Worm (Caenorhabditis elegans): Measurements from ENCODE around the gene F08F8.7.
A peak's percentile ranks its signal among the peaks of the same experiment; 100 is the strongest.

Gene F08F8.7

ce11 chrIII:7359037-7359548 lies 12.1 kb upstream of the F08F8.7 start, which contains the start of the genes eco-1 and hmgr-1 (continued):
- TF ChIP-seq C04F5.9 (tag; optimal IDR thresholded peaks at IDR 0.05) (no peak), elt-2 (tag; optimal IDR thresholded peaks at IDR 0.05) (no peak), lin-13 (GFP tag; optimal IDR thresholded peaks at IDR 0.05) (peak; percentile 29), irx-1 (tag; optimal IDR thresholded peaks at IDR 0.05) (no peak)

- no peak for TF ChIP-seq hlh-17 (GFP tag; optimal IDR thresholded peaks at IDR 0.05; ENCODE audit: borderline replicate concordance)
- peak; percentile 17 for TF ChIP-seq snu-23 (GFP tag; optimal IDR thresholded peaks at IDR 0.05)
- peak in 1 of 6 experiments; percentile 20 for TF ChIP-seq elt-3 (tag; optimal IDR thresholded peaks at IDR 0.05)
- TF ChIP-seq swsn-7 (tag; optimal IDR thresholded peaks at IDR 0.05), result no peak
- TF ChIP-seq ztf-4 (tag; optimal IDR thresholded peaks at IDR 0.05), result no peak
- no peak for TF ChIP-seq efl-1 (optimal IDR thresholded peaks at IDR 0.05)
- TF ChIP-seq efl-1 (GFP tag; optimal IDR thresholded peaks at IDR 0.05 in 1 of 2), result no peak
- TF ChIP-seq fkh-8 (tag; optimal IDR thresholded peaks at IDR 0.05), result no peak
- TF ChIP-seq lin-39 (tag; optimal IDR thresholded peaks at IDR 0.05), result no peak
- TF ChIP-seq pqm-1 (tag; optimal IDR thresholded peaks at IDR 0.05), result no peak
- TF ChIP-seq lin-14 (GFP tag; optimal IDR thresholded peaks at IDR 0.05), result peak; percentile 56
- TF ChIP-seq xbp-1 (tag; optimal IDR thresholded peaks at IDR 0.05), result no peak
- TF ChIP-seq aly-2 (tag; optimal IDR thresholded peaks at IDR 0.05), result no peak
- TF ChIP-seq nhr-20 (tag; optimal IDR thresholded peaks at IDR 0.05), result peak; percentile 58
- TF ChIP-seq nhr-47 (tag; optimal IDR thresholded peaks at IDR 0.05), result no peak
These were observed 11.7 kb upstream of the F08F8.7 start for ce11 chrIII:7358627-7359026.

- TF ChIP-seq ceh-88 (GFP tag; IDR thresholded peaks at IDR 0.05) (no peak), tbx-2 (tag; optimal IDR thresholded peaks at IDR 0.05) (peak; percentile 9), nhr-90 (tag; optimal IDR thresholded peaks at IDR 0.05; ENCODE audit: poor library complexity) (no peak), nhr-19 (GFP tag; conservative IDR thresholded peaks at IDR 0.05) (no peak), unc-86 (tag; optimal IDR thresholded peaks at IDR 0.05) (peak; percentile 92), lin-15B (tag; optimal IDR thresholded peaks at IDR 0.05) (no peak), nhr-47 (tag; optimal IDR thresholded peaks at IDR 0.05) (peak; percentile 35), rnt-1 (tag; optimal IDR thresholded peaks at IDR 0.05) (peak; percentile 23), dpl-1 (GFP tag; optimal IDR thresholded peaks at IDR 0.05) (peak; percentile 33 to 65 (median 47)), lin-14 (GFP tag; optimal IDR thresholded peaks at IDR 0.05) (peak; percentile 52), ceh-8 (GFP tag; optimal IDR thresholded peaks at IDR 0.05) (no peak), F16B12.6 (tag; optimal IDR thresholded peaks at IDR 0.05) (peak; percentile 92), mep-1 (tag; optimal IDR thresholded peaks at IDR 0.05) (peak; percentile 82), ceh-82 (tag; optimal IDR thresholded peaks at IDR 0.05) (peak in 1 of 3 experiments; percentile 18), efl-1 (optimal IDR thresholded peaks at IDR 0.05) (peak; percentile 52 to 64), efl-1 (GFP tag; optimal IDR thresholded peaks at IDR 0.05 in 1 of 2) (peak; percentile 63 to 96), unc-130 (tag; optimal IDR thresholded peaks at IDR 0.05) (peak; percentile 33), mef-2 (tag; optimal IDR thresholded peaks at IDR 0.05) (no peak), C16A3.4 (tag; optimal IDR thresholded peaks at IDR 0.05) (peak; percentile 24), lsy-2 (tag; optimal IDR thresholded peaks at IDR 0.05) (peak; percentile 63 to 64), elt-3 (tag; optimal IDR thresholded peaks at IDR 0.05) (peak in 1 of 6 experiments; percentile 1), nhr-20 (tag; optimal IDR thresholded peaks at IDR 0.05) (peak; percentile 51), swsn-7 (tag; optimal IDR thresholded peaks at IDR 0.05) (peak; percentile 37), mdl-1 (tag; optimal IDR thresholded peaks at IDR 0.05) (peak in 1 of 2 experiments; percentile 61), lin-35 (GFP tag; optimal IDR thresholded peaks at IDR 0.05) (peak; percentile 64 to 68), C04F5.9 (tag; optimal IDR thresholded peaks at IDR 0.05) (no peak), xbp-1 (tag; optimal IDR thresholded peaks at IDR 0.05) (peak; percentile 35), fos-1 (tag; optimal IDR thresholded peaks at IDR 0.05) (no peak), dsc-1 (tag; optimal IDR thresholded peaks at IDR 0.05) (peak; percentile 5), nhr-71 (tag; optimal IDR thresholded peaks at IDR 0.05) (peak; percentile 56), nhr-85 (tag) (peak; percentile 56), nhr-237 (tag; optimal IDR thresholded peaks at IDR 0.05) (no peak), blmp-1 (tag; optimal IDR thresholded peaks at IDR 0.05) (peak; percentile 44), isw-1 (GFP tag; IDR thresholded peaks at IDR 0.05) (peak; percentile 4; the same call in 1 of the 2 replicates), snu-23 (GFP tag; optimal IDR thresholded peaks at IDR 0.05) (peak; percentile 61), pqm-1 (tag; optimal IDR thresholded peaks at IDR 0.05) (no peak)
These were observed 10.4 kb upstream of the F08F8.7 start, which contains the start of gene F08F8.10 for ce11 chrIII:7357356-7357755. TSS of gene F08F8.10 (minus strand) at chrIII:7357393.
